Worm (Caenorhabditis elegans) whole organism, L3 larva: ENCODE measurements around the gene C16C8.25.

ENCODE experiments used
- ceh-28 ChIP-seq: fragments of 150-350 bp; optimal IDR thresholded peaks from 2 replicates; lab custom pipeline; 2014; ENCODE audit warnings: missing biosample characterization, missing genetic modification reagents, missing genetic modification characterization
- ceh-82 ChIP-seq: fragments of 150-350 bp; optimal IDR thresholded peaks from 2 replicates; lab custom pipeline; 2014; ENCODE audit warnings: missing biosample characterization, missing genetic modification characterization
- daf-12 ChIP-seq: fragments of 150-350 bp; optimal IDR thresholded peaks from 2 replicates; lab custom pipeline; 2014; ENCODE audit warnings: missing biosample characterization, missing genetic modification reagents, missing genetic modification characterization
- elt-3 ChIP-seq, 3 experiments: fragments of 150-350 bp in 1 of 3; sonication (generic microtip) in 2 of 3; optimal IDR thresholded peaks; 2 replicates in 2 of 3; 4 replicates in 1 of 3; lab custom pipeline; 2014 to 2017; ENCODE audit warnings: missing biosample characterization in 3 of 3, missing genetic modification characterization in 3 of 3
- fkh-10 ChIP-seq: sonication (generic microtip); optimal IDR thresholded peaks from 2 replicates; lab custom pipeline; 2017; ENCODE audit warnings: missing biosample characterization, missing genetic modification reagents, missing genetic modification characterization
- jun-1 ChIP-seq: fragments of 150-350 bp; optimal IDR thresholded peaks from 2 replicates; lab custom pipeline; 2014; ENCODE audit warnings: missing biosample characterization, missing genetic modification reagents, missing genetic modification characterization
- lin-15B ChIP-seq: fragments of 150-350 bp; optimal IDR thresholded peaks from 2 replicates; lab custom pipeline; 2014; ENCODE audit warnings: missing biosample characterization, missing genetic modification characterization
- nhr-23 ChIP-seq: fragments of 150-350 bp; optimal IDR thresholded peaks from 2 replicates; lab custom pipeline; 2014; ENCODE audit warnings: missing biosample characterization, missing genetic modification reagents, missing genetic modification characterization
- nhr-25 ChIP-seq: sonication (generic microtip); optimal IDR thresholded peaks from 2 replicates; lab custom pipeline; 2017; ENCODE audit warnings: missing biosample characterization, missing genetic modification characterization
- pha-4 ChIP-seq: fragments of 150-350 bp; optimal IDR thresholded peaks from 2 replicates; lab custom pipeline; 2014; ENCODE audit warnings: missing biosample characterization, missing genetic modification reagents, missing genetic modification characterization
- pqm-1 ChIP-seq: fragments of 150-350 bp; optimal IDR thresholded peaks from 2 replicates; lab custom pipeline; 2017; ENCODE audit warnings: missing biosample characterization, missing genetic modification characterization, inconsistent platforms
- unc-39 ChIP-seq: sonication (generic microtip); optimal IDR thresholded peaks from 4 replicates; lab custom pipeline; 2017; ENCODE audit warnings: missing biosample characterization, missing genetic modification characterization
- unc-62 ChIP-seq: fragments of 150-350 bp; sonication (generic microtip); optimal IDR thresholded peaks from 4 replicates; lab custom pipeline; 2014; ENCODE audit warnings: missing biosample characterization, missing genetic modification reagents, missing genetic modification characterization
- ztf-4 ChIP-seq: fragments of 150-350 bp; optimal IDR thresholded peaks from 2 replicates; lab custom pipeline; 2014; ENCODE audit warnings: missing biosample characterization, missing genetic modification characterization

DNA sequence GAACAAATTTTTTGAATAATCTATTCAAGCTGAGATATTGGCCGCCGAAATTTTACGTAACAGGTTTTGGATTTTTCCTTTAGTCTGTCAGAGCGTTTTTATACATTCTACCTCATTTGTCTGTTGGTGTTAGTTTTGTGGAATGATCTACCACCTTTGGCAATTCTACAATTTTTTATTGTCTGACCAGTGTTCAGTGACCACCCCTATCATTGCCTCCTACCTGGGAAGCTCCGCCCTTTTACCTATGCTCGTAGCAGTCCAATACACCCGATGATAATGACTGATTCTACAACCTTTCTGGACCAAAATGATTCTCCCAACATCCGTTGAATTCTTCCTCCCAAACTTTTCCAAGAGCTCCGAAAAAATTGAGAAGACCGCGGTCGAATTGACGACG lies 24.7 kb downstream of the C16C8.25 start, which contains the start of gene sdz-32:
- TF ChIP-seq ceh-82 (tag; lab: Kevin White, UChicago) (no peak), unc-62 (GFP tag; lab: Kevin White, UChicago) (no peak), jun-1 (no peak), daf-12 (tag; lab: Kevin White, UChicago) (no peak), ceh-28 (tag; lab: Kevin White, UChicago) (no peak), fkh-10 (GFP tag; lab: Kevin White, UChicago) (no peak), ztf-4 (tag; lab: Kevin White, UChicago) (no peak), unc-39 (no peak), lin-15B (tag; lab: Kevin White, UChicago) (no peak), elt-3 (tag; optimal IDR thresholded peaks at IDR 0.05; lab: Kevin White, UChicago) (no peak), pha-4 (tag; lab: Kevin White, UChicago) (no peak), nhr-25 (no peak), pqm-1 (no peak), nhr-23 (tag; lab: Kevin White, UChicago) (no peak)
